Worm (Caenorhabditis elegans): ENCODE results near the gene nspc-16.

DNA sequence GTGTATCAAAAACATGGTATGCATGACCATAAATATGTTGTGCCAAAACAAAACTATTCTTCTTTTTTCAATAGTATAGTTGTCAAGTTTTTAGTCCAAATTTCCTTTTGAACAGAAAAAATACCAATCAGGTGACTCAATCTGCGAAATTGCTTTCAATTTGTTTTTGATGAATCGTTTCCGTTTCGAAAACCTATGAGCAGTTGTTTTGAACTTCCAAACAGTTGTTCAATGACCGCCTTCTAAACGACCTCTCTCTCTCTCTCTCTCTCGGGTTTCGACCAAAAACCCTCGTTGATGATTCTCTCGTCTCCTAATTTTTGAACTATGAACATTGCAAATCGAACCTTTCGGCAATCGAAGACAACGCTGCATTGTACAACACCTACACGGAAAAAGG is 42.7 kb downstream of the nspc-16 start:
- no peak for TF ChIP-seq ama-1 (optimal IDR thresholded peaks at IDR 0.05)
- TF ChIP-seq hmg-4 (GFP tag; optimal IDR thresholded peaks at IDR 0.05): no peak
- TF ChIP-seq hmbx-1 (tag; optimal IDR thresholded peaks at IDR 0.05): no peak
- no peak for TF ChIP-seq flt-1 (GFP tag; IDR thresholded peaks at IDR 0.05)
- TF ChIP-seq tbx-11 (GFP tag; IDR thresholded peaks at IDR 0.05): no peak
